Fruit fly (Drosophila melanogaster) whole organism, prepupa: ENCODE data around the gene Flo2.

ENCODE experiments used
- Blimp-1 ChIP-seq: fragments of 200-800 bp; sonication (Bioruptor generic); optimal IDR thresholded peaks from 3 replicates; lab custom pipeline; 2017; ENCODE audit warnings: missing biosample characterization, missing genetic modification characterization, mild to moderate bottlenecking, moderate library complexity, missing genetic modification reagents
- CG10669 ChIP-seq: fragments of 200-800 bp; sonication (Bioruptor generic); optimal IDR thresholded peaks from 3 replicates; lab custom pipeline; 2018; ENCODE audit warnings: missing biosample characterization, mild to moderate bottlenecking, missing genetic modification characterization, moderate library complexity
- CG11762 ChIP-seq: fragments of 200-800 bp; sonication (Bioruptor generic); optimal IDR thresholded peaks from 3 replicates; lab custom pipeline; 2016; ENCODE audit warnings: missing biosample characterization, missing genetic modification characterization; ENCODE audit not compliant: insufficient read depth
- CG15336 ChIP-seq: fragments of 200-800 bp; sonication (Bioruptor generic); IDR thresholded peaks from 2 replicates; pipeline ENCODE4 v1.3.6; 2022; ENCODE audit warnings: missing biosample characterization, missing genetic modification characterization
- CG1621 ChIP-seq: fragments of 200-800 bp; sonication (Bioruptor generic); optimal IDR thresholded peaks from 3 replicates; lab custom pipeline; 2018; ENCODE audit warnings: missing biosample characterization, mild to moderate bottlenecking, missing genetic modification characterization
- CG3032 ChIP-seq: fragments of 200-800 bp; optimal IDR thresholded peaks from 2 replicates; lab custom pipeline; 2019; ENCODE audit warnings: missing biosample characterization, mild to moderate bottlenecking, missing genetic modification characterization, moderate library complexity
- CG31627 ChIP-seq: fragments of 200-800 bp; sonication (Bioruptor generic); optimal IDR thresholded peaks from 3 replicates; lab custom pipeline; 2016; ENCODE audit warnings: missing biosample characterization, missing genetic modification characterization
- CG34406 ChIP-seq: fragments of 200-800 bp; sonication (Bioruptor generic); optimal IDR thresholded peaks from 3 replicates; lab custom pipeline; 2016; ENCODE audit warnings: missing biosample characterization, missing genetic modification characterization
- CG3919 ChIP-seq: fragments of 200-800 bp; sonication (Bioruptor generic); optimal IDR thresholded peaks from 3 replicates; lab custom pipeline; 2016; ENCODE audit warnings: missing biosample characterization, missing genetic modification characterization
- CG6163 ChIP-seq: fragments of 200-800 bp; sonication (Bioruptor generic); IDR thresholded peaks from 3 replicates; pipeline ENCODE4 v1.3.6; 2022; ENCODE audit warnings: missing biosample characterization, missing genetic modification characterization
- CG6276 ChIP-seq: fragments of 200-800 bp; sonication (Bioruptor generic); optimal IDR thresholded peaks from 2 replicates; lab custom pipeline; 2017; ENCODE audit warnings: missing biosample characterization, mild to moderate bottlenecking, missing genetic modification characterization
- CG6792 ChIP-seq: fragments of 200-800 bp; sonication (Bioruptor generic); optimal IDR thresholded peaks from 3 replicates; lab custom pipeline; 2016; ENCODE audit warnings: missing biosample characterization, missing genetic modification characterization
- CG6808 ChIP-seq: fragments of 200-800 bp; sonication (Bioruptor generic); optimal IDR thresholded peaks from 3 replicates; lab custom pipeline; 2017; ENCODE audit warnings: missing biosample characterization, missing genetic modification characterization, mild to moderate bottlenecking, moderate library complexity, missing genetic modification reagents
- CG6854 ChIP-seq: fragments of 200-800 bp; sonication (Bioruptor generic); optimal IDR thresholded peaks from 2 replicates; lab custom pipeline; 2017; ENCODE audit warnings: missing biosample characterization, mild to moderate bottlenecking, missing genetic modification characterization
- CG7368 ChIP-seq: fragments of 200-800 bp; sonication (Bioruptor generic); optimal IDR thresholded peaks from 3 replicates; lab custom pipeline; 2016; ENCODE audit warnings: missing biosample characterization, missing genetic modification characterization
- CG8119 ChIP-seq: fragments of 200-800 bp; sonication (Bioruptor generic); IDR thresholded peaks from 3 replicates; pipeline ENCODE4 v1.3.6; 2022; ENCODE audit warnings: missing biosample characterization, missing genetic modification characterization
- Eip75B ChIP-seq: fragments of 200-800 bp; sonication (Bioruptor generic); optimal IDR thresholded peaks from 3 replicates; lab custom pipeline; 2016; ENCODE audit warnings: missing biosample characterization, missing genetic modification characterization
- Eip78C ChIP-seq: fragments of 200-800 bp; sonication (Bioruptor generic); peaks from one replicate; lab custom pipeline; 2016; ENCODE audit warnings: missing biosample characterization, missing genetic modification characterization
- Ets21C ChIP-seq: fragments of 200-800 bp; sonication (Bioruptor generic); optimal IDR thresholded peaks from 3 replicates; lab custom pipeline; 2016; ENCODE audit warnings: missing biosample characterization, missing genetic modification characterization
- Ets96B ChIP-seq: fragments of 200-800 bp; optimal IDR thresholded peaks from 2 replicates; lab custom pipeline; 2019; ENCODE audit warnings: missing biosample characterization, mild to moderate bottlenecking, missing genetic modification characterization, moderate library complexity
- Lpt ChIP-seq: fragments of 200-800 bp; sonication (Bioruptor generic); optimal IDR thresholded peaks from 3 replicates; lab custom pipeline; 2016; ENCODE audit warnings: missing biosample characterization, missing genetic modification characterization
- Met ChIP-seq: fragments of 200-800 bp; sonication (Bioruptor generic); optimal IDR thresholded peaks from 3 replicates; lab custom pipeline; 2016; ENCODE audit warnings: missing biosample characterization, missing genetic modification characterization
- Smox ChIP-seq: fragments of 200-800 bp; sonication (Bioruptor generic); optimal IDR thresholded peaks from 3 replicates; lab custom pipeline; 2016; ENCODE audit warnings: missing biosample characterization, missing genetic modification characterization
- Sox102F ChIP-seq: fragments of 200-800 bp; sonication (Bioruptor generic); optimal IDR thresholded peaks from 2 replicates; lab custom pipeline; 2016; ENCODE audit warnings: missing biosample characterization, mild to moderate bottlenecking, missing genetic modification characterization
- Sox15 ChIP-seq: fragments of 200-800 bp; sonication (Bioruptor generic); optimal IDR thresholded peaks from 3 replicates; lab custom pipeline; 2016; ENCODE audit warnings: missing biosample characterization, missing genetic modification characterization
- achi ChIP-seq: fragments of 200-800 bp; sonication (Bioruptor generic); optimal IDR thresholded peaks from 3 replicates; lab custom pipeline; 2016; ENCODE audit warnings: missing biosample characterization, missing genetic modification characterization
- cyc ChIP-seq: fragments of 200-800 bp; sonication (Bioruptor generic); optimal IDR thresholded peaks from 3 replicates; lab custom pipeline; 2016; ENCODE audit warnings: missing biosample characterization, missing genetic modification characterization
- dac ChIP-seq: fragments of 200-800 bp; sonication (Bioruptor generic); optimal IDR thresholded peaks from 2 replicates; lab custom pipeline; 2017; ENCODE audit warnings: missing biosample characterization, mild to moderate bottlenecking, missing genetic modification characterization
- eg ChIP-seq: fragments of 200-800 bp; sonication (Bioruptor generic); IDR thresholded peaks from 3 replicates; pipeline ENCODE4 v1.3.6; 2022; ENCODE audit warnings: missing biosample characterization, missing genetic modification characterization
- fd85E ChIP-seq: fragments of 200-800 bp; sonication (Bioruptor generic); optimal IDR thresholded peaks from 3 replicates; lab custom pipeline; 2016; ENCODE audit warnings: missing biosample characterization, missing genetic modification characterization
- fkh ChIP-seq: fragments of 200-800 bp; sonication (Bioruptor generic); optimal IDR thresholded peaks from 3 replicates; lab custom pipeline; 2017; ENCODE audit warnings: missing biosample characterization, mild to moderate bottlenecking, missing genetic modification characterization, moderate library complexity
- lz ChIP-seq: fragments of 200-800 bp; sonication (Bioruptor generic); optimal IDR thresholded peaks from 3 replicates; lab custom pipeline; 2016; ENCODE audit warnings: missing biosample characterization, missing genetic modification characterization
- net ChIP-seq: fragments of 200-800 bp; sonication (Bioruptor generic); optimal IDR thresholded peaks from 3 replicates; lab custom pipeline; 2016; ENCODE audit warnings: missing biosample characterization, missing genetic modification characterization
- spab ChIP-seq: fragments of 200-800 bp; sonication (Bioruptor generic); optimal IDR thresholded peaks from 2 replicates; lab custom pipeline; 2017; ENCODE audit warnings: missing biosample characterization, mild to moderate bottlenecking, missing genetic modification characterization, missing genetic modification reagents
- ss ChIP-seq, 2 experiments: fragments of 200-800 bp; sonication (Bioruptor generic); optimal IDR thresholded peaks; 2 replicates in 1 of 2; 3 replicates in 1 of 2; lab custom pipeline; 2017 to 2018; ENCODE audit warnings: mild to moderate bottlenecking in 2 of 2, missing biosample characterization in 2 of 2, missing genetic modification characterization in 2 of 2, moderate library complexity in 1 of 2
- svp ChIP-seq: fragments of 200-800 bp; sonication (Bioruptor generic); peaks from one replicate; lab custom pipeline; 2016; ENCODE audit warnings: missing biosample characterization, missing genetic modification characterization
- vri ChIP-seq: fragments of 200-800 bp; sonication (Bioruptor generic); optimal IDR thresholded peaks from 3 replicates; lab custom pipeline; 2016; ENCODE audit warnings: missing biosample characterization, mild to moderate bottlenecking, missing genetic modification characterization

The Flo2 gene

dm6 chrX:14824690-14825469, 14.3 kb upstream of the Flo2 start:
- TF ChIP-seq svp (GFP tag; lab: Kevin White, UChicago) (peak; percentile 62), fd85E (no peak)

DNA sequence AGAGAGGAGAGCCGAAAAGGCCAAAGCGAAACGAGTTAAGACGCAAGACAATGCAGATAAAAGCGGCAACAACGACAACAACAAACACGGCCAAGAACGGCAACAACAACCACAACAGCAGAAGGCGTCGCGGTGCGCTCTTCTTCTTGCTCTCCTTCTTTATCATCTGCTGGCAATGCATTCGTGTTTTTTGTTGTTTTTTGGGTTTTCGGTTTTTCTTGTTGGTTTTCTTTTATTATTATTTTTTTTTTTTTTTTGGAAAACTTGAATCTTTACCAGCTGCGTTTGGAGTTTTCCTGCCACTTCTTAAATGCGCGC, 13.7 kb upstream of the Flo2 start:
- TF ChIP-seq Eip78C (GFP tag; lab: Kevin White, UChicago) (peak; percentile 44), Ets96B (tag; lab: Kevin White, UChicago) (no peak)

DNA sequence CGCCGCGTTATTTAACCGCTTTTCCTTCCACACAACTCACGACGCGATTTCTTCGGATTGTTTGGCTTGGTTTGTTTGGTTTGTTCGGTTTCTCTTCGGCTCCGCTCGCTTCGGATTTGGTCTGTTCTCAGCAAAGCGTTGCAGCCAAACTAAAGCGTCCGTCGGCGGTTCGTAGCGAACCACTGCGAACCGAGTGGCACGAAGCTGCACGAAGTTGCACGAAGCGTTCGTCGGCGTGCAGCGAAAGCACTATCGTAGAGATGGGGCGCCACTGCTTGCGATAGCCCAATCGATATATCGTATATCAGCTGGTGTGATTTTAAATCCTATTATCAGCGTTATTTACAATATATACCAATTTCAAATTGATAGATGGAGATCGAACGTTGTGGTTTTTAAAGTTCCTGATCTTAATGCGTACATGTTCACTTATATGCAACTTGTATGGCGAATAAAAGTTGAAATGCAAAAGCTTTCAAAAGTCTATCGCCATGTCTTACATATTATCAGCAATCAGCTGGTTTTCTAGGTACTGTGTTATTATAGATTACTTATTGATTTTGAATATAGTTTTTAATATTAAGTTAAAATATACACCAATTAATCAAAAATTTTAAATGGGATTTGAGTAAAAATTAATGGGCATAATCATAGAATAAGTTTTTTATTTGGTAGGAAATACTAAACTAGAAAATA, 13.1 kb upstream of the Flo2 start, which contains the start of gene rut:
TSS of gene rut (minus strand) at position 152 of the 696 bp plus-strand sequence.
- TF ChIP-seq CG6854 (GFP tag; lab: Kevin White, UChicago): peak; percentile 5
- TF ChIP-seq svp (GFP tag; lab: Kevin White, UChicago): peak; percentile 67
- TF ChIP-seq Blimp-1 (GFP tag; lab: Kevin White, UChicago): no peak
- TF ChIP-seq ss (GFP tag; optimal IDR thresholded peaks at IDR 0.05; lab: Kevin White, UChicago): peak in 1 of 2 experiments; percentile 7
- no peak for TF ChIP-seq CG34406 (GFP tag; lab: Kevin White, UChicago)
- peak; percentile 47 for TF ChIP-seq Eip78C (GFP tag; lab: Kevin White, UChicago)
- TF ChIP-seq net: peak; percentile 10
- TF ChIP-seq fd85E: no peak
- peak; percentile 16 for TF ChIP-seq Eip75B
- TF ChIP-seq dac: no peak
- no peak for TF ChIP-seq CG11762
- peak; percentile 18 for TF ChIP-seq CG31627 (GFP tag; lab: Kevin White, UChicago)
- TF ChIP-seq cyc (GFP tag; lab: Kevin White, UChicago): no peak
- no peak for TF ChIP-seq achi (GFP tag; lab: Kevin White, UChicago)
- peak; percentile 35 for TF ChIP-seq fkh (GFP tag; lab: Kevin White, UChicago)
- TF ChIP-seq Ets21C (GFP tag; lab: Kevin White, UChicago): no peak
- TF ChIP-seq CG10669 (GFP tag; lab: Kevin White, UChicago): no peak
- no peak for TF ChIP-seq CG6808 (GFP tag; lab: Kevin White, UChicago)
- no peak for TF ChIP-seq CG3032 (tag; lab: Kevin White, UChicago)
- no peak for TF ChIP-seq CG6792 (GFP tag; lab: Kevin White, UChicago)
- TF ChIP-seq CG6276: no peak
- TF ChIP-seq eg (GFP tag; lab: Robert Waterston, UW): peak; percentile 16; the same call in 1 of the 3 replicates
- no peak for TF ChIP-seq Smox
- TF ChIP-seq Sox15 (GFP tag; lab: Kevin White, UChicago): no peak
- TF ChIP-seq spab (GFP tag; lab: Kevin White, UChicago): no peak
- no peak for TF ChIP-seq Lpt (GFP tag; lab: Kevin White, UChicago)
- TF ChIP-seq Sox102F (GFP tag; lab: Kevin White, UChicago): no peak
- no peak for TF ChIP-seq CG1621 (tag; lab: Kevin White, UChicago)
- peak; percentile 0 for TF ChIP-seq CG7368 (GFP tag; lab: Kevin White, UChicago)
- TF ChIP-seq CG15336 (GFP tag; lab: Robert Waterston, UW): no peak
- TF ChIP-seq CG8119: no peak
- peak; percentile 14 for TF ChIP-seq lz
- peak; percentile 69 for TF ChIP-seq CG6163
- TF ChIP-seq Met (GFP tag; lab: Kevin White, UChicago): no peak
- TF ChIP-seq vri: peak; percentile 2
- TF ChIP-seq CG3919 (GFP tag; lab: Kevin White, UChicago): peak; percentile 36
